Worm (Caenorhabditis elegans) whole organism, L4/young adult: ENCODE data around the gene gnrr-5.

ENCODE experiments used
- W03F9.2 ChIP-seq: fragments of 150-350 bp; optimal IDR thresholded peaks from 2 replicates; lab custom pipeline; 2014; ENCODE audit warnings: missing biosample characterization, missing genetic modification characterization
- dao-5 ChIP-seq: sonication (generic microtip); optimal IDR thresholded peaks from 2 replicates; lab custom pipeline; 2016; ENCODE audit warnings: missing genotype, missing genetic modification characterization, moderate library complexity, missing compliant biosample characterization
- him-1 ChIP-seq: sonication (generic microtip); optimal IDR thresholded peaks from 2 replicates; lab custom pipeline; 2016; ENCODE audit warnings: missing genotype, missing genetic modification reagents, missing genetic modification characterization, missing compliant biosample characterization

ce11 chrV:4502624-4503023 is 48.1 kb upstream of the gnrr-5 start:
- no peak for TF ChIP-seq dao-5 (tag; lab: Kevin White, UChicago)
- no peak for TF ChIP-seq him-1 (tag; lab: Kevin White, UChicago)
- TF ChIP-seq W03F9.2 (tag; lab: Kevin White, UChicago): no peak
